Fruit fly (Drosophila melanogaster): ENCODE results near the gene CG13614.

- TF ChIP-seq Lpt (GFP tag; optimal IDR thresholded peaks at IDR 0.05) (no peak), OdsH (GFP tag; optimal IDR thresholded peaks at IDR 0.05) (no peak), lz (GFP tag; optimal IDR thresholded peaks at IDR 0.05) (no peak), CG11902 (GFP tag; optimal IDR thresholded peaks at IDR 0.05) (no peak), CG31627 (GFP tag; optimal IDR thresholded peaks at IDR 0.05) (no peak), cyc (GFP tag; optimal IDR thresholded peaks at IDR 0.05) (no peak), Hr39 (GFP tag; optimal IDR thresholded peaks at IDR 0.05) (no peak), fd59A (GFP tag; optimal IDR thresholded peaks at IDR 0.05) (no peak), spab (GFP tag; optimal IDR thresholded peaks at IDR 0.05) (no peak), topi (GFP tag; optimal IDR thresholded peaks at IDR 0.05) (no peak), Blimp-1 (GFP tag; optimal IDR thresholded peaks at IDR 0.05) (no peak), CG4318 (GFP tag; optimal IDR thresholded peaks at IDR 0.05) (no peak), Gug (GFP tag; IDR thresholded peaks at IDR 0.05) (no peak), CG1621 (tag; optimal IDR thresholded peaks at IDR 0.05) (no peak)
Measured at dm6 chr3R:24341251-24341650, 28.1 kb upstream of the CG13614 start, which contains the start of gene Ms.

All from whole organism, prepupa.